Worm (Caenorhabditis elegans) whole organism, L1 larva: ENCODE results near the gene ZK813.1.

Source experiments
- C16A3.4 ChIP-seq: fragments of 150-350 bp; optimal IDR thresholded peaks from 2 replicates; lab custom pipeline; 2014; ENCODE audit warnings: missing biosample characterization, missing genetic modification characterization
- C34B4.2 ChIP-seq: sonication (generic microtip); optimal IDR thresholded peaks from 2 replicates; lab custom pipeline; 2017; ENCODE audit warnings: mild to moderate bottlenecking, missing genetic modification characterization, missing compliant biosample characterization
- Y116A8C.19 ChIP-seq: sonication (generic microtip); optimal IDR thresholded peaks from 2 replicates; lab custom pipeline; 2016; ENCODE audit warnings: missing compliant biosample characterization, missing genetic modification characterization, borderline replicate concordance
- aha-1 ChIP-seq: fragments of 150-350 bp; optimal IDR thresholded peaks from 2 replicates; lab custom pipeline; 2014; ENCODE audit warnings: missing biosample characterization, missing genetic modification characterization
- aly-2 ChIP-seq: fragments of 150-350 bp; optimal IDR thresholded peaks from 2 replicates; lab custom pipeline; 2014; ENCODE audit warnings: missing biosample characterization, missing genetic modification characterization
- ceh-63 ChIP-seq: fragments of 200-800 bp; sonication (Bioruptor generic); optimal IDR thresholded peaks from 2 replicates; lab custom pipeline; 2018; ENCODE audit warnings: mild to moderate bottlenecking, missing genetic modification characterization, missing compliant biosample characterization
- ceh-82 ChIP-seq, 3 experiments: fragments of 150-350 bp in 1 of 3; sonication (generic microtip) in 2 of 3; optimal IDR thresholded peaks; 2 replicates each; lab custom pipeline; 2014 to 2017; ENCODE audit warnings: missing biosample characterization in 3 of 3, missing genetic modification characterization in 3 of 3
- ces-1 ChIP-seq: fragments of 150-350 bp; optimal IDR thresholded peaks from 2 replicates; lab custom pipeline; 2014; ENCODE audit warnings: missing biosample characterization, missing genetic modification reagents, missing genetic modification characterization
- dpl-1 ChIP-seq, 3 experiments: fragments of 150-350 bp in 2 of 3; sonication (generic microtip) in 1 of 3; optimal IDR thresholded peaks; 2 replicates each; lab custom pipeline; 2014 to 2017; ENCODE audit warnings: missing biosample characterization in 3 of 3, missing genetic modification characterization in 3 of 3, missing genetic modification reagents in 3 of 3
- efl-1 ChIP-seq, 4 experiments: fragments of 150-350 bp; optimal IDR thresholded peaks in 3 of 4; peaks in 1 of 4; 1 replicate in 1 of 4; 2 replicates in 3 of 4; lab custom pipeline; 2014; ENCODE audit warnings: missing biosample characterization in 2 of 4, missing genetic modification characterization in 2 of 4, missing genetic modification reagents in 2 of 4
- ets-5 ChIP-seq: fragments of 200-800 bp; sonication (Bioruptor generic); IDR thresholded peaks from 2 replicates; pipeline ENCODE4 v1.3.6; 2022; ENCODE audit warnings: missing genetic modification characterization, missing compliant biosample characterization
- fkh-10 ChIP-seq: sonication (generic microtip); optimal IDR thresholded peaks from 2 replicates; lab custom pipeline; 2017; ENCODE audit warnings: missing biosample characterization, missing genetic modification reagents, missing genetic modification characterization
- fos-1 ChIP-seq: fragments of 150-350 bp; optimal IDR thresholded peaks from 2 replicates; lab custom pipeline; 2014; ENCODE audit warnings: missing biosample characterization, missing genetic modification characterization
- grh-1 ChIP-seq: fragments of 200-800 bp; sonication (Bioruptor generic); IDR thresholded peaks from 2 replicates; pipeline ENCODE4 v1.3.6; 2022; ENCODE audit warnings: missing genetic modification reagents, missing genetic modification characterization, missing compliant biosample characterization
- hlh-17 ChIP-seq: fragments of 200-800 bp; sonication (Bioruptor generic); optimal IDR thresholded peaks from 2 replicates; lab custom pipeline; 2018; ENCODE audit warnings: missing genetic modification characterization, mild to moderate bottlenecking, missing compliant biosample characterization, moderate library complexity, borderline replicate concordance
- isw-1 ChIP-seq: fragments of 200-800 bp; sonication (Bioruptor generic); IDR thresholded peaks from 2 replicates; pipeline ENCODE4 v1.3.6; 2022; ENCODE audit warnings: missing genetic modification characterization, missing compliant biosample characterization
- lin-14 ChIP-seq: fragments of 200-800 bp; sonication (Bioruptor generic); optimal IDR thresholded peaks from 2 replicates; lab custom pipeline; 2018; ENCODE audit warnings: mild to moderate bottlenecking, missing genetic modification characterization, moderate library complexity, missing compliant biosample characterization
- lin-15B ChIP-seq: fragments of 150-350 bp; sonication (generic microtip); optimal IDR thresholded peaks from 3 replicates; lab custom pipeline; 2014; ENCODE audit warnings: missing biosample characterization, missing genetic modification characterization
- lsy-2 ChIP-seq, 2 experiments: fragments of 150-350 bp; optimal IDR thresholded peaks; 2 replicates each; lab custom pipeline; 2014; ENCODE audit warnings: missing biosample characterization in 2 of 2, missing genetic modification characterization in 2 of 2
- mab-9 ChIP-seq: fragments of 200-800 bp; sonication (Bioruptor generic); IDR thresholded peaks from 2 replicates; pipeline ENCODE4 v1.3.6; 2022; ENCODE audit warnings: missing genetic modification reagents, missing genetic modification characterization, missing compliant biosample characterization
- mdl-1 ChIP-seq, 2 experiments: fragments of 150-350 bp; optimal IDR thresholded peaks; 2 replicates each; lab custom pipeline; 2014 to 2017; ENCODE audit warnings: missing biosample characterization in 2 of 2, missing genetic modification characterization in 2 of 2, inconsistent platforms in 1 of 2
- nhr-12 ChIP-seq: sonication (generic microtip); optimal IDR thresholded peaks from 2 replicates; lab custom pipeline; 2017; ENCODE audit warnings: missing biosample characterization, missing genetic modification characterization
- nhr-19 ChIP-seq: fragments of 200-800 bp; sonication (Bioruptor generic); conservative IDR thresholded peaks from 2 replicates; pipeline ENCODE4 v1.3.6; 2022; ENCODE audit warnings: missing genetic modification characterization, missing compliant biosample characterization
- nhr-20 ChIP-seq: sonication (generic microtip); optimal IDR thresholded peaks from 2 replicates; lab custom pipeline; 2016; ENCODE audit warnings: mild to moderate bottlenecking, missing genetic modification characterization, missing compliant biosample characterization
- nhr-28 ChIP-seq: fragments of 150-350 bp; optimal IDR thresholded peaks from 2 replicates; lab custom pipeline; 2014; ENCODE audit warnings: missing biosample characterization, missing genetic modification characterization
- nhr-47 ChIP-seq: sonication (generic microtip); optimal IDR thresholded peaks from 2 replicates; lab custom pipeline; 2016; ENCODE audit warnings: mild to moderate bottlenecking, missing genetic modification characterization, moderate library complexity, missing compliant biosample characterization
- nhr-76 ChIP-seq: sonication (generic microtip); optimal IDR thresholded peaks from 2 replicates; lab custom pipeline; 2017; ENCODE audit warnings: missing biosample characterization, missing genetic modification characterization
- nhr-84 ChIP-seq: sonication (generic microtip); optimal IDR thresholded peaks from 2 replicates; lab custom pipeline; 2017; ENCODE audit warnings: missing biosample characterization, missing genetic modification characterization
- pag-3 ChIP-seq: sonication (generic microtip); optimal IDR thresholded peaks from 2 replicates; lab custom pipeline; 2017; ENCODE audit warnings: missing genetic modification characterization, mild to moderate bottlenecking, missing compliant biosample characterization, antibody characterized with exemption, borderline replicate concordance; ENCODE audit not compliant: insufficient read depth
- rnt-1 ChIP-seq: sonication (generic microtip); optimal IDR thresholded peaks from 2 replicates; lab custom pipeline; 2016; ENCODE audit warnings: mild to moderate bottlenecking, missing genetic modification characterization, moderate library complexity, missing compliant biosample characterization
- skn-1 ChIP-seq: fragments of 150-350 bp; optimal IDR thresholded peaks from 2 replicates; lab custom pipeline; 2014; ENCODE audit warnings: missing biosample characterization, missing genetic modification characterization
- sptf-1 ChIP-seq: fragments of 150-350 bp; optimal IDR thresholded peaks from 2 replicates; lab custom pipeline; 2014; ENCODE audit warnings: missing biosample characterization, missing genetic modification characterization
- swsn-7 ChIP-seq: sonication (generic microtip); optimal IDR thresholded peaks from 2 replicates; lab custom pipeline; 2016; ENCODE audit warnings: missing genetic modification characterization, missing compliant biosample characterization
- unc-30 ChIP-seq: sonication (generic microtip); optimal IDR thresholded peaks from 2 replicates; lab custom pipeline; 2017; ENCODE audit warnings: missing biosample characterization, missing genetic modification characterization
- vab-15 ChIP-seq: sonication (generic microtip); optimal IDR thresholded peaks from 2 replicates; lab custom pipeline; 2017; ENCODE audit warnings: missing genotype, mild to moderate bottlenecking, missing genetic modification characterization, missing compliant biosample characterization
- xbp-1 ChIP-seq: sonication (generic microtip); optimal IDR thresholded peaks from 2 replicates; lab custom pipeline; 2016; ENCODE audit warnings: missing genetic modification characterization, missing compliant biosample characterization
- ztf-11 ChIP-seq, 2 experiments: sonication (generic microtip); optimal IDR thresholded peaks; 2 replicates each; lab custom pipeline; 2016 to 2017; ENCODE audit warnings: missing genetic modification characterization in 2 of 2, missing biosample characterization in 1 of 2, missing compliant biosample characterization in 1 of 2

ZK813.1 gene

ce11 chrX:3401701-3402100 is 44.4 kb upstream of the ZK813.1 start, which contains the start of gene C04F6.9:
TSS of gene C04F6.9 (plus strand) at chrX:3402001.
- TF ChIP-seq aha-1 (tag; lab: Kevin White, UChicago) (no peak), nhr-28 (tag; lab: Kevin White, UChicago) (no peak), swsn-7 (tag; lab: Kevin White, UChicago) (no peak), ztf-11 (tag; optimal IDR thresholded peaks at IDR 0.05; lab: Kevin White, UChicago) (no peak)
- TF ChIP-seq, all 84 proteins: peak for 0

- TF ChIP-seq isw-1 (GFP tag; lab: Robert Waterston, UW) (no peak), C34B4.2 (tag; lab: Kevin White, UChicago) (no peak), fkh-10 (GFP tag; lab: Kevin White, UChicago) (no peak), nhr-28 (tag; lab: Kevin White, UChicago) (no peak), nhr-76 (no peak), nhr-19 (GFP tag; lab: Robert Waterston, UW) (no peak), grh-1 (GFP tag; lab: Robert Waterston, UW) (no peak), nhr-12 (no peak), Y116A8C.19 (tag; lab: Kevin White, UChicago) (no peak), nhr-20 (no peak), skn-1 (tag; lab: Kevin White, UChicago) (no peak), mdl-1 (tag; optimal IDR thresholded peaks at IDR 0.05; lab: Kevin White, UChicago) (no peak), sptf-1 (tag; lab: Kevin White, UChicago) (no peak), ceh-82 (tag; optimal IDR thresholded peaks at IDR 0.05; lab: Kevin White, UChicago) (no peak), lsy-2 (tag; optimal IDR thresholded peaks at IDR 0.05; lab: Kevin White, UChicago) (no peak)
- TF ChIP-seq, all 84 proteins: peak for 0
Measured at ce11 chrX:3403195-3403594, 42.9 kb upstream of the ZK813.1 start, which contains the start of gene vit-5. TSS of gene vit-5 (plus strand) at chrX:3403471.

ce11 chrX:3408717-3409303 is 37.3 kb upstream of the ZK813.1 start:
- TF ChIP-seq ces-1 (GFP tag; lab: Kevin White, UChicago) (no peak), fos-1 (no peak), nhr-76 (no peak), swsn-7 (tag; lab: Kevin White, UChicago) (no peak), aly-2 (tag; lab: Kevin White, UChicago) (no peak), C34B4.2 (tag; lab: Kevin White, UChicago) (no peak), nhr-84 (no peak), unc-30 (tag; lab: Kevin White, UChicago) (no peak), isw-1 (GFP tag; lab: Robert Waterston, UW) (no peak), ceh-63 (GFP tag; lab: Kevin White, UChicago) (no peak), lin-15B (no peak), hlh-17 (no peak), nhr-47 (tag; lab: Kevin White, UChicago) (no peak), xbp-1 (tag; lab: Kevin White, UChicago) (no peak), dpl-1 (GFP tag; optimal IDR thresholded peaks at IDR 0.05; lab: Kevin White, UChicago) (no peak), rnt-1 (tag; lab: Kevin White, UChicago) (no peak), vab-15 (tag; lab: Kevin White, UChicago) (no peak), ztf-11 (tag; optimal IDR thresholded peaks at IDR 0.05; lab: Kevin White, UChicago) (no peak), pag-3 (tag; lab: Kevin White, UChicago) (no peak), mab-9 (no peak)

DNA sequence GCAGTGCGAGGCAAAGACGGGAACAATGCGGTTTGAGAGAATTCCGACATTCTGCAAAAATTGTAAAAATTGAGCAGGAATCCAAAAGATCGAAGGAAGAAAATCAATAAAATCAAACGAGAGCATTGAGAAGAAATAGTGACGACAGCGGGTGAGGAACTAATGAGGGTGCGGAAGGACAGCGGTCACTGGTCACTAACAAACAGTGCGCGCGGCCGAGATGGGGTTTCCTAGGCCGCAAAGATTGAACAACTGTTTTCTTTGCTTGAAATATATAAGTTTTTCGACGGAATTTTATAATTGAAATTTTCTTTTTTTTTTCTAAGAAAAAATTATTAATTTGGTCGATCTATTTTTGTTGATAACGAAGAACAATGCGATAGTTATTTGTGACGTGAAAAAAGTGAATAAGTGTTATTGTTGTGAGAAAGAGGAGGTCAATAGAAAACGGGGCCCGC is 34.5 kb upstream of the ZK813.1 start, which contains the start of gene unc-78:
Gene unc-78, minus strand, starts transcription at position 51 of the 458 bp plus-strand sequence.
- peak; percentile 38 for TF ChIP-seq rnt-1 (tag; lab: Kevin White, UChicago)
- TF ChIP-seq ceh-82 (tag; optimal IDR thresholded peaks at IDR 0.05; lab: Kevin White, UChicago) = no peak
- no peak for TF ChIP-seq ets-5
- TF ChIP-seq efl-1 (optimal IDR thresholded peaks at IDR 0.05; lab: Kevin White, UChicago) = no peak
- TF ChIP-seq efl-1 (GFP tag; optimal IDR thresholded peaks at IDR 0.05 in 1 of 2; lab: Kevin White, UChicago) = peak in 1 of 2 experiments; percentile 66
- TF ChIP-seq lin-14 (GFP tag; lab: Kevin White, UChicago) = peak; percentile 53
- no peak for TF ChIP-seq C16A3.4 (tag; lab: Kevin White, UChicago)
- TF ChIP-seq, all 84 proteins: peak for 3
